Worm (Caenorhabditis elegans) whole organism, late embryonic: Measurements from ENCODE around the gene F07C6.4.

ENCODE experiments used
- K02D7.2 ChIP-seq: sonication (generic microtip); optimal IDR thresholded peaks from 2 replicates; lab custom pipeline; 2017; ENCODE audit warnings: mild to moderate bottlenecking, missing genetic modification characterization, missing compliant biosample characterization
- ama-1 ChIP-seq: fragments of 150-350 bp; optimal IDR thresholded peaks from 2 replicates; lab custom pipeline; 2014
- ceh-19 ChIP-seq: fragments of 200-800 bp; sonication (Bioruptor generic); optimal IDR thresholded peaks from 2 replicates; lab custom pipeline; 2018; ENCODE audit warnings: mild to moderate bottlenecking, missing genetic modification characterization, missing compliant biosample characterization
- ceh-2 ChIP-seq: sonication (generic microtip); optimal IDR thresholded peaks from 2 replicates; lab custom pipeline; 2016; ENCODE audit warnings: missing genotype, missing genetic modification characterization, missing compliant biosample characterization
- ceh-9 ChIP-seq: sonication (generic microtip); optimal IDR thresholded peaks from 2 replicates; lab custom pipeline; 2016; ENCODE audit warnings: mild to moderate bottlenecking, missing genetic modification characterization, inconsistent platforms, missing compliant biosample characterization
- ets-4 ChIP-seq: sonication (generic microtip); optimal IDR thresholded peaks from 2 replicates; lab custom pipeline; 2016; ENCODE audit warnings: missing genetic modification characterization, missing compliant biosample characterization
- lim-6 ChIP-seq: sonication (generic microtip); optimal IDR thresholded peaks from 2 replicates; lab custom pipeline; 2016; ENCODE audit warnings: missing genetic modification characterization, missing compliant biosample characterization
- nfya-1 ChIP-seq: sonication (generic microtip); optimal IDR thresholded peaks from 2 replicates; lab custom pipeline; 2017; ENCODE audit warnings: missing genetic modification characterization, mild to moderate bottlenecking, missing compliant biosample characterization, antibody characterized with exemption, moderate library complexity
- nhr-11 ChIP-seq: fragments of 150-350 bp; optimal IDR thresholded peaks from 2 replicates; lab custom pipeline; 2014; ENCODE audit warnings: missing biosample characterization, missing genetic modification characterization
- pros-1 ChIP-seq: fragments of 150-350 bp; optimal IDR thresholded peaks from 2 replicates; lab custom pipeline; 2014; ENCODE audit warnings: missing biosample characterization, missing genetic modification reagents, missing genetic modification characterization
- rnt-1 ChIP-seq: sonication (generic microtip); optimal IDR thresholded peaks from 2 replicates; lab custom pipeline; 2016; ENCODE audit warnings: missing genetic modification characterization, missing compliant biosample characterization
- tbx-7 ChIP-seq: sonication (generic microtip); optimal IDR thresholded peaks from 2 replicates; lab custom pipeline; 2016; ENCODE audit warnings: missing genotype, missing genetic modification characterization, missing compliant biosample characterization
- unc-55 ChIP-seq: sonication (generic microtip); optimal IDR thresholded peaks from 2 replicates; lab custom pipeline; 2017; ENCODE audit warnings: missing biosample characterization, missing genetic modification reagents, missing genetic modification characterization

ce11 chrIV:12879557-12879956, 73.8 kb downstream of the F07C6.4 start, which contains the start of gene ZK896.5:
- TF ChIP-seq nfya-1 (no peak), rnt-1 (tag; lab: Kevin White, UChicago) (no peak), unc-55 (GFP tag; lab: Kevin White, UChicago) (no peak), ets-4 (tag; lab: Kevin White, UChicago) (no peak), ama-1 (lab: Kevin White, UChicago) (no peak), ceh-9 (tag; lab: Kevin White, UChicago) (no peak), ceh-2 (tag; lab: Kevin White, UChicago) (no peak), lim-6 (tag; lab: Kevin White, UChicago) (no peak), nhr-11 (tag; lab: Kevin White, UChicago) (no peak), K02D7.2 (tag; lab: Kevin White, UChicago) (no peak), tbx-7 (tag; lab: Kevin White, UChicago) (no peak), pros-1 (no peak), ceh-19 (GFP tag; lab: Kevin White, UChicago) (no peak)
